Fruit fly (Drosophila melanogaster) whole organism, embryonic: ENCODE data around the gene Sodq.

Experiments used
- BEAF-32 ChIP-seq: fragments of 200-800 bp; sonication (Bioruptor generic); optimal IDR thresholded peaks from 3 replicates; lab custom pipeline; 2017; ENCODE audit warnings: missing biosample characterization, missing genetic modification characterization, mild to moderate bottlenecking, moderate library complexity, missing genetic modification reagents
- BtbVII ChIP-seq: fragments of 200-800 bp; sonication (Bioruptor generic); optimal IDR thresholded peaks from 3 replicates; lab custom pipeline; 2017; ENCODE audit warnings: missing biosample characterization, mild to moderate bottlenecking, missing genetic modification characterization
- CG10267 ChIP-seq: fragments of 200-800 bp; sonication (Bioruptor generic); optimal IDR thresholded peaks from 2 replicates; lab custom pipeline; 2018; ENCODE audit warnings: missing biosample characterization, mild to moderate bottlenecking, missing genetic modification characterization, moderate library complexity
- CG10274 ChIP-seq: fragments of 200-800 bp; sonication (Bioruptor generic); optimal IDR thresholded peaks from 3 replicates; lab custom pipeline; 2017; ENCODE audit warnings: missing biosample characterization, mild to moderate bottlenecking, missing genetic modification characterization
- CG11085 ChIP-seq: fragments of 200-800 bp; sonication (Bioruptor generic); IDR thresholded peaks from 2 replicates; pipeline ENCODE4 v1.3.6; 2022; ENCODE audit warnings: missing biosample characterization, missing genetic modification characterization
- CG11695 ChIP-seq: fragments of 200-800 bp; sonication (Bioruptor generic); IDR thresholded peaks from 3 replicates; pipeline ENCODE4 v1.3.6; 2022; ENCODE audit warnings: missing biosample characterization, missing genetic modification characterization
- CG12744 ChIP-seq: fragments of 200-800 bp; sonication (Bioruptor generic); optimal IDR thresholded peaks from 2 replicates; lab custom pipeline; 2016; ENCODE audit warnings: missing biosample characterization, missing genetic modification characterization
- CG15601 ChIP-seq: fragments of 200-800 bp; sonication (Bioruptor generic); optimal IDR thresholded peaks from 3 replicates; lab custom pipeline; 2019; ENCODE audit warnings: missing biosample characterization, mild to moderate bottlenecking, missing genetic modification characterization, moderate library complexity
- CG1602 ChIP-seq: fragments of 200-800 bp; sonication (Bioruptor generic); optimal IDR thresholded peaks from 3 replicates; lab custom pipeline; 2016; ENCODE audit warnings: missing biosample characterization, missing genetic modification characterization
- CG17359 ChIP-seq: fragments of 200-800 bp; sonication (Bioruptor generic); optimal IDR thresholded peaks from 3 replicates; lab custom pipeline; 2018; ENCODE audit warnings: missing biosample characterization, mild to moderate bottlenecking, missing genetic modification characterization, moderate library complexity
- CG17361 ChIP-seq: fragments of 200-800 bp; sonication (Bioruptor generic); IDR thresholded peaks from 3 replicates; pipeline ENCODE4 v1.3.6; 2022; ENCODE audit warnings: missing biosample characterization, missing genetic modification characterization
- CG18476 ChIP-seq: fragments of 200-800 bp; sonication (Bioruptor generic); optimal IDR thresholded peaks from 2 replicates; lab custom pipeline; 2016; ENCODE audit warnings: missing biosample characterization, mild to moderate bottlenecking, missing genetic modification characterization
- CG18619 ChIP-seq: fragments of 200-800 bp; sonication (Bioruptor generic); optimal IDR thresholded peaks from 3 replicates; lab custom pipeline; 2017; ENCODE audit warnings: missing biosample characterization, mild to moderate bottlenecking, missing genetic modification characterization
- CG30020 ChIP-seq: fragments of 200-800 bp; optimal IDR thresholded peaks from 2 replicates; lab custom pipeline; 2019; ENCODE audit warnings: missing biosample characterization, mild to moderate bottlenecking, missing genetic modification characterization, moderate library complexity
- CG30431 ChIP-seq: fragments of 200-800 bp; sonication (Bioruptor generic); optimal IDR thresholded peaks from 2 replicates; lab custom pipeline; 2017; ENCODE audit warnings: missing biosample characterization, missing genetic modification characterization
- CG31388 ChIP-seq: fragments of 200-800 bp; sonication (Bioruptor generic); optimal IDR thresholded peaks from 2 replicates; lab custom pipeline; 2016; ENCODE audit warnings: missing biosample characterization, missing genetic modification characterization
- CG4328 ChIP-seq: fragments of 200-800 bp; sonication (Bioruptor generic); optimal IDR thresholded peaks from 3 replicates; lab custom pipeline; 2017; ENCODE audit warnings: missing biosample characterization, missing genetic modification reagents, missing genetic modification characterization
- CG8089 ChIP-seq: fragments of 200-800 bp; sonication (Bioruptor generic); optimal IDR thresholded peaks from 3 replicates; lab custom pipeline; 2016; ENCODE audit warnings: missing biosample characterization, missing genetic modification characterization
- CG8290 ChIP-seq, 3 experiments: fragments of 200-800 bp; sonication (Bioruptor generic); optimal IDR thresholded peaks; 2 replicates each; lab custom pipeline; 2016 to 2019; ENCODE audit warnings: missing biosample characterization in 3 of 3, missing genetic modification characterization in 3 of 3, mild to moderate bottlenecking in 2 of 3, moderate library complexity in 1 of 3
- CG9932 ChIP-seq: fragments of 200-800 bp; sonication (Bioruptor generic); IDR thresholded peaks from 2 replicates; pipeline ENCODE4 v1.3.6; 2022; ENCODE audit warnings: missing biosample characterization, missing genetic modification characterization
- CTCF ChIP-seq: fragments of 200-800 bp; sonication (Bioruptor generic); optimal IDR thresholded peaks from 2 replicates; lab custom pipeline; 2017; ENCODE audit warnings: missing biosample characterization, mild to moderate bottlenecking, missing genetic modification characterization, moderate library complexity
- CkIIα-i1 ChIP-seq: fragments of 200-800 bp; sonication (Bioruptor generic); IDR thresholded peaks from 2 replicates; pipeline ENCODE4 v1.3.6; 2022; ENCODE audit warnings: missing biosample characterization, missing genetic modification characterization
- D19B ChIP-seq: fragments of 200-800 bp; sonication (Bioruptor generic); optimal IDR thresholded peaks from 2 replicates; lab custom pipeline; 2017; ENCODE audit warnings: missing biosample characterization, mild to moderate bottlenecking, missing genetic modification characterization
- Dad ChIP-seq: fragments of 200-800 bp; sonication (Bioruptor generic); optimal IDR thresholded peaks from 3 replicates; lab custom pipeline; 2016; ENCODE audit warnings: missing biosample characterization, missing genetic modification characterization
- Dbx ChIP-seq: fragments of 200-800 bp; sonication (Bioruptor generic); IDR thresholded peaks from 3 replicates; pipeline ENCODE4 v1.3.6; 2022; ENCODE audit warnings: missing biosample characterization, missing genetic modification characterization
- Dek ChIP-seq: fragments of 200-800 bp; sonication (Bioruptor generic); optimal IDR thresholded peaks from 3 replicates; lab custom pipeline; 2019; ENCODE audit warnings: missing biosample characterization, mild to moderate bottlenecking, missing genetic modification characterization, moderate library complexity
- Dfd ChIP-seq, 2 experiments: fragments of >200 bp; optimal IDR thresholded peaks; 2 replicates each; lab custom pipeline; 2017; ENCODE audit warnings: missing biosample characterization in 2 of 2, missing genetic modification characterization in 2 of 2
- Dref ChIP-seq: fragments of 200-800 bp; sonication (Bioruptor generic); IDR thresholded peaks from 2 replicates; pipeline ENCODE4 v1.3.6; 2022; ENCODE audit warnings: missing biosample characterization, missing genetic modification characterization
- HLH4C ChIP-seq: fragments of 200-800 bp; sonication (Bioruptor generic); IDR thresholded peaks from 3 replicates; pipeline ENCODE4 v1.3.6; 2022; ENCODE audit warnings: missing biosample characterization, missing genetic modification characterization; ENCODE audit not compliant: partially characterized antibody
- HLH54F ChIP-seq: fragments of 200-800 bp; sonication (Bioruptor generic); optimal IDR thresholded peaks from 3 replicates; lab custom pipeline; 2016; ENCODE audit warnings: missing biosample characterization, missing genetic modification characterization
- Pdp1 ChIP-seq, 2 experiments: fragments of 200-800 bp; sonication (Bioruptor generic); optimal IDR thresholded peaks; 3 replicates each; lab custom pipeline; 2016; ENCODE audit warnings: missing biosample characterization in 2 of 2, missing genetic modification characterization in 2 of 2, mild to moderate bottlenecking in 1 of 2, moderate library complexity in 1 of 2
- Rfx ChIP-seq: fragments of 200-800 bp; sonication (Bioruptor generic); IDR thresholded peaks from 2 replicates; pipeline ENCODE4 v1.3.6; 2022; ENCODE audit warnings: missing biosample characterization, missing genetic modification characterization
- Sin3A ChIP-seq: fragments of >200 bp; optimal IDR thresholded peaks from 2 replicates; lab custom pipeline; 2018
- Sry-β ChIP-seq: fragments of 200-800 bp; sonication (Bioruptor generic); optimal IDR thresholded peaks from 2 replicates; lab custom pipeline; 2018; ENCODE audit warnings: missing biosample characterization, mild to moderate bottlenecking, missing genetic modification characterization, moderate library complexity
- ab ChIP-seq: fragments of 200-800 bp; sonication (Bioruptor generic); optimal IDR thresholded peaks from 2 replicates; lab custom pipeline; 2016; ENCODE audit warnings: missing biosample characterization, missing genetic modification characterization
- ase ChIP-seq: fragments of 200-800 bp; sonication (Bioruptor generic); IDR thresholded peaks from 3 replicates; pipeline ENCODE4 v1.3.6; 2022; ENCODE audit warnings: missing biosample characterization, missing genetic modification characterization
- crp ChIP-seq, 2 experiments: fragments of 200-800 bp; sonication (Bioruptor generic); optimal IDR thresholded peaks; 2 replicates in 1 of 2; 3 replicates in 1 of 2; lab custom pipeline; 2017; ENCODE audit warnings: missing biosample characterization in 2 of 2, missing genetic modification characterization in 2 of 2, mild to moderate bottlenecking in 1 of 2, moderate library complexity in 1 of 2
- dati ChIP-seq: fragments of 200-800 bp; sonication (Bioruptor generic); IDR thresholded peaks from 2 replicates; pipeline ENCODE4 v1.3.6; 2022; ENCODE audit warnings: missing biosample characterization, missing genetic modification characterization
- en ChIP-seq: fragments of 200-800 bp; sonication (Bioruptor generic); optimal IDR thresholded peaks from 2 replicates; lab custom pipeline; 2016; ENCODE audit warnings: missing biosample characterization, missing genetic modification characterization
- fd96Cb ChIP-seq: fragments of 200-800 bp; sonication (Bioruptor generic); optimal IDR thresholded peaks from 2 replicates; lab custom pipeline; 2018; ENCODE audit warnings: missing biosample characterization, mild to moderate bottlenecking, missing genetic modification characterization, moderate library complexity
- ham ChIP-seq: fragments of 200-800 bp; sonication (Bioruptor generic); IDR thresholded peaks from 2 replicates; pipeline ENCODE4 v1.3.6; 2022; ENCODE audit warnings: missing biosample characterization, missing genetic modification characterization
- maf-S ChIP-seq: fragments of 200-800 bp; sonication (Bioruptor generic); optimal IDR thresholded peaks from 2 replicates; lab custom pipeline; 2016; ENCODE audit warnings: missing biosample characterization, missing genetic modification characterization
- odd ChIP-seq: fragments of 200-800 bp; sonication (Bioruptor generic); optimal IDR thresholded peaks from 2 replicates; lab custom pipeline; 2017; ENCODE audit warnings: missing biosample characterization, mild to moderate bottlenecking, missing genetic modification characterization
- onecut ChIP-seq: fragments of 200-800 bp; sonication (Bioruptor generic); IDR thresholded peaks from 2 replicates; pipeline ENCODE4 v1.3.6; 2022; ENCODE audit warnings: missing biosample characterization, missing genetic modification characterization
- otp ChIP-seq: fragments of 200-800 bp; sonication (Bioruptor generic); IDR thresholded peaks from 3 replicates; pipeline ENCODE4, ENCODE4 v1.3.6; 2022; ENCODE audit warnings: missing biosample characterization, missing genetic modification characterization
- pfk ChIP-seq: fragments of 200-800 bp; sonication (Bioruptor generic); optimal IDR thresholded peaks from 2 replicates; lab custom pipeline; 2018; ENCODE audit warnings: missing biosample characterization, mild to moderate bottlenecking, missing genetic modification characterization, moderate library complexity
- phol ChIP-seq: fragments of 200-800 bp; sonication (Bioruptor generic); optimal IDR thresholded peaks from 3 replicates; lab custom pipeline; 2018; ENCODE audit warnings: missing biosample characterization, mild to moderate bottlenecking, missing genetic modification characterization, moderate library complexity
- pzg ChIP-seq: fragments of 200-800 bp; sonication (Bioruptor generic); optimal IDR thresholded peaks from 3 replicates; lab custom pipeline; 2018; ENCODE audit warnings: missing biosample characterization, mild to moderate bottlenecking, missing genetic modification characterization, moderate library complexity
- scrt ChIP-seq: fragments of 200-800 bp; sonication (Bioruptor generic); optimal IDR thresholded peaks from 2 replicates; lab custom pipeline; 2018; ENCODE audit warnings: missing biosample characterization, mild to moderate bottlenecking, missing genetic modification characterization, moderate library complexity
- sens-2 ChIP-seq: fragments of 200-800 bp; sonication (Bioruptor generic); IDR thresholded peaks from 2 replicates; pipeline ENCODE4 v1.3.6; 2022; ENCODE audit warnings: missing biosample characterization, missing genetic modification characterization

Sodq gene

DNA sequence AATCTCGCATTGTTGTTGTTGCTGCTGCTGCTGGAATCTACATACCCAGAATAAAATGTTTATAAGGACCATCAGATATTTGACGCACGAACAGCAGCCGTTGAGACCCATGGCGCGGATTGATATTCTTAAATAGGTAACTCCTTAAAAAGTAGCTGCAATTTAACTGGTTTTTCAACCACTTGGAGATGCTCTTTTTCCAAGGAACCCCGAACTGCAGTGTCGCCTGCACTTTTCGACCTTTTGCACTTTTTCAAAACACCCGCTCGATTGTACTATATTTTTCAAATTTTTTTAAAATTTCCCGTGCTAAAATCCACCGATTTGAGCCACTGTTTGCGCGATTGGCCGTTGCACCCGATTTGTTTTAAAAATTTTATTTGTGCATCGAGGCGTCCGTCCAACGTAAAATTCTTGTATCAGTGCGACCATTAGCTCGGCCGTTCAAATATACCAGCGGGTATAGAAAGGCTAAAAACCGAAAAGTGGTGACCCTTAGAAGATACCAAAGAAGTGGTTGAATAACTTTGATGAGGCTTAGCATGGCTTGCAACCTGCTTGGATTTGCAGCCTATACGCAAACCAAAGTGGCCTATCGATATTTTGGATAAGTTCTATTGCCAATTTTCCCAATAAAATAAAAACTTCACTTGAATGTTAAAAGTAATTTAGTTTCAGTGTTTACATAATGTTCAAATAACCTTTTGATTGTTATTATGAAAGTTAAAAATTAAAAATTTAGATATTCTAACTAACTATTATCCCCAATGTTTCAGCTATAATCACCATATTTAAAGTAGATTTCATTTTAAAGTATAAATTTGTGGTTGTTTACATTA is 14.4 kb upstream of the Sodq start, which contains the start of gene Tsp96F (continued):
- TF ChIP-seq Dbx (GFP tag; lab: Robert Waterston, UW) = no peak; the same call in 2 of the 3 replicates
- TF ChIP-seq odd (GFP tag; lab: Kevin White, UChicago) = no peak
- TF ChIP-seq scrt (GFP tag; lab: Kevin White, UChicago) = no peak
- peak; percentile 48 for TF ChIP-seq CTCF (GFP tag; lab: Kevin White, UChicago)
- TF ChIP-seq HLH54F (GFP tag; lab: Kevin White, UChicago) = no peak
- no peak for TF ChIP-seq maf-S (GFP tag; lab: Kevin White, UChicago)
- no peak for TF ChIP-seq dati
- peak; percentile 32 for TF ChIP-seq CG10267
- TF ChIP-seq onecut = peak; percentile 27; the same call in 1 of the 2 replicates
- TF ChIP-seq Pdp1 (GFP tag; optimal IDR thresholded peaks at IDR 0.05; lab: Kevin White, UChicago) = peak in 1 of 2 experiments; percentile 97
- TF ChIP-seq BtbVII (GFP tag; lab: Kevin White, UChicago) = peak; percentile 4
- TF ChIP-seq Dek (tag; lab: Kevin White, UChicago) = no peak
- TF ChIP-seq pzg (GFP tag; lab: Kevin White, UChicago) = peak; percentile 96
- no peak for TF ChIP-seq CG30431 (GFP tag; lab: Kevin White, UChicago)
- no peak for TF ChIP-seq CG31388 (GFP tag; lab: Kevin White, UChicago)
- no peak; the same call in none of the 3 replicates for TF ChIP-seq HLH4C (GFP tag; lab: Robert Waterston, UW)
- TF ChIP-seq CG1602 = no peak
- TF ChIP-seq CG15601 (tag; lab: Kevin White, UChicago) = no peak
- TF ChIP-seq Dref = peak; percentile 80
- TF ChIP-seq CG4328 (GFP tag; lab: Kevin White, UChicago) = no peak
- no peak for TF ChIP-seq sens-2 (GFP tag; lab: Robert Waterston, UW)
- TF ChIP-seq Dfd (GFP tag; optimal IDR thresholded peaks at IDR 0.05; lab: Kevin White, UChicago) = no peak
- TF ChIP-seq CG18619 = no peak
- TF ChIP-seq fd96Cb (tag; lab: Kevin White, UChicago) = no peak
- TF ChIP-seq ab = no peak
- TF ChIP-seq Sry-β (GFP tag; lab: Kevin White, UChicago) = no peak
- TF ChIP-seq Sin3A (lab: Kevin White, UChicago) = peak; percentile 11
- TF ChIP-seq CG8290 (GFP tag; optimal IDR thresholded peaks at IDR 0.05; lab: Kevin White, UChicago) = no peak
- TF ChIP-seq CG8290 (tag; optimal IDR thresholded peaks at IDR 0.05; lab: Kevin White, UChicago) = peak in 1 of 2 experiments; percentile 81
- peak; percentile 35; the same call in 1 of the 2 replicates for TF ChIP-seq Rfx (GFP tag; lab: Robert Waterston, UW)
- TF ChIP-seq CG11695 (GFP tag; lab: Robert Waterston, UW) = no peak
- no peak; the same call in 2 of the 3 replicates for TF ChIP-seq CG17361
- TF ChIP-seq BEAF-32 (GFP tag; lab: Kevin White, UChicago) = peak; percentile 81
- no peak for TF ChIP-seq CG30020 (tag; lab: Kevin White, UChicago)
- no peak for TF ChIP-seq CkIIα-i1
- TF ChIP-seq CG9932 (GFP tag; lab: Robert Waterston, UW) = no peak; the same call in 1 of the 2 replicates
- no peak for TF ChIP-seq CG18476 (GFP tag; lab: Kevin White, UChicago)
- no peak for TF ChIP-seq ase (GFP tag; lab: Robert Waterston, UW)
- TF ChIP-seq en (GFP tag; lab: Kevin White, UChicago) = no peak
- TF ChIP-seq CG11085 (GFP tag; lab: Robert Waterston, UW) = no peak
- TF ChIP-seq CG17359 (tag; lab: Kevin White, UChicago) = peak; percentile 8
- no peak for TF ChIP-seq crp (GFP tag; optimal IDR thresholded peaks at IDR 0.05; lab: Kevin White, UChicago)
- peak; percentile 22 for TF ChIP-seq phol (tag; lab: Kevin White, UChicago)
- peak; percentile 10 for TF ChIP-seq pfk (GFP tag; lab: Kevin White, UChicago)
- TF ChIP-seq otp (GFP tag; lab: Robert Waterston, UW) = no peak
- no peak for TF ChIP-seq CG8089
- peak; percentile 24 for TF ChIP-seq Dad (GFP tag; lab: Kevin White, UChicago)
- TF ChIP-seq D19B (GFP tag; lab: Kevin White, UChicago) = no peak
- TF ChIP-seq CG10274 (GFP tag; lab: Kevin White, UChicago) = no peak
- TF ChIP-seq ham (GFP tag; lab: Robert Waterston, UW) = no peak
- TF ChIP-seq CG12744 (GFP tag; lab: Kevin White, UChicago) = no peak
